Fruit fly (Drosophila melanogaster) whole organism, embryonic: ENCODE results near the gene CG43332.

ENCODE experiments used
- CG10654 ChIP-seq: fragments of 200-800 bp; sonication (Bioruptor generic); optimal IDR thresholded peaks from 2 replicates; lab custom pipeline; 2016; ENCODE audit warnings: missing biosample characterization, missing genetic modification characterization
- CG13775 ChIP-seq: fragments of 200-800 bp; sonication (Bioruptor generic); optimal IDR thresholded peaks from 3 replicates; lab custom pipeline; 2017; ENCODE audit warnings: missing biosample characterization, mild to moderate bottlenecking, missing genetic modification characterization
- CG4730 ChIP-seq: fragments of 200-800 bp; sonication (Bioruptor generic); IDR thresholded peaks from 2 replicates; pipeline ENCODE4 v1.3.6; 2022; ENCODE audit warnings: missing biosample characterization, missing genetic modification characterization
- NK7.1 ChIP-seq: fragments of 200-800 bp; sonication (Bioruptor generic); optimal IDR thresholded peaks from 3 replicates; lab custom pipeline; 2016; ENCODE audit warnings: missing biosample characterization, missing genetic modification characterization
- Oaz ChIP-seq: fragments of 200-800 bp; sonication (Bioruptor generic); IDR thresholded peaks from 2 replicates; pipeline ENCODE4 v1.3.6; 2022; ENCODE audit warnings: missing biosample characterization, missing genetic modification characterization
- amos ChIP-seq: fragments of 200-800 bp; sonication (Bioruptor generic); IDR thresholded peaks from 2 replicates; pipeline ENCODE4 v1.3.6; 2022; ENCODE audit warnings: missing biosample characterization, missing genetic modification characterization; ENCODE audit not compliant: partially characterized antibody

DNA sequence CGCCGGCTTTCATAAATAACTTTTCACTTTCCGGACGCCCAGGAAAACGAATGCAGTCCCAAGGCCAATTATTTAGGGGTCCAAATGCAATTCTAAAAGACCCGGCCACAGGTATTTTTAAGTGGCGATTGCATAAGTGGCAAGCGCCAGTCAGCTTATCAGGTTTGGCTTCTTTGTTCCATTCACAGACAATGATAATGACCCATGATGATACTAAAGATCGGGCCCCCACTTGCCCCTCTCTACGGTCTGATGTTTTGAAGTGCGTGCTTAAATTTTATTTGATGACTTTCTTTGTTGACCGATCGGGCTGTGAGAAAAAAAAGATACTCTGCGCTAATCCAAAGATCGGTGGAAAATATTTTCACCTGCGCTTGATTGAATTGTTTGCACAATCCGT is 18.8 kb upstream of the CG43332 start:
- TF ChIP-seq amos (GFP tag; lab: Robert Waterston, UW) (no peak), CG13775 (GFP tag; lab: Kevin White, UChicago) (no peak), NK7.1 (no peak), CG4730 (GFP tag; lab: Robert Waterston, UW) (no peak), Oaz (GFP tag; lab: Robert Waterston, UW) (no peak), CG10654 (GFP tag; lab: Kevin White, UChicago) (no peak)
